Fruit fly (Drosophila melanogaster) whole organism, prepupa: ENCODE results near the gene Rdl.

Experiments
- Blimp-1 ChIP-seq: fragments of 200-800 bp; sonication (Bioruptor generic); optimal IDR thresholded peaks from 3 replicates; lab custom pipeline; 2017; ENCODE audit warnings: missing biosample characterization, missing genetic modification characterization, mild to moderate bottlenecking, moderate library complexity, missing genetic modification reagents
- CG10631 ChIP-seq: fragments of 200-800 bp; sonication (Bioruptor generic); optimal IDR thresholded peaks from 2 replicates; lab custom pipeline; 2016; ENCODE audit warnings: missing biosample characterization, missing genetic modification characterization
- CG10669 ChIP-seq: fragments of 200-800 bp; sonication (Bioruptor generic); optimal IDR thresholded peaks from 3 replicates; lab custom pipeline; 2018; ENCODE audit warnings: missing biosample characterization, mild to moderate bottlenecking, missing genetic modification characterization, moderate library complexity
- CG16779 ChIP-seq: fragments of 200-800 bp; sonication (Bioruptor generic); optimal IDR thresholded peaks from 3 replicates; lab custom pipeline; 2017; ENCODE audit warnings: missing biosample characterization, mild to moderate bottlenecking, missing genetic modification characterization
- CG3032 ChIP-seq: fragments of 200-800 bp; optimal IDR thresholded peaks from 2 replicates; lab custom pipeline; 2019; ENCODE audit warnings: missing biosample characterization, mild to moderate bottlenecking, missing genetic modification characterization, moderate library complexity
- CG32006 ChIP-seq: fragments of 200-800 bp; sonication (Bioruptor generic); optimal IDR thresholded peaks from 3 replicates; lab custom pipeline; 2017; ENCODE audit warnings: missing biosample characterization, mild to moderate bottlenecking, missing genetic modification characterization
- CG4318 ChIP-seq: fragments of 200-800 bp; sonication (Bioruptor generic); optimal IDR thresholded peaks from 3 replicates; lab custom pipeline; 2017; ENCODE audit warnings: missing biosample characterization, mild to moderate bottlenecking, missing genetic modification characterization
- CG6163 ChIP-seq: fragments of 200-800 bp; sonication (Bioruptor generic); IDR thresholded peaks from 3 replicates; pipeline ENCODE4 v1.3.6; 2022; ENCODE audit warnings: missing biosample characterization, missing genetic modification characterization
- CG6276 ChIP-seq: fragments of 200-800 bp; sonication (Bioruptor generic); optimal IDR thresholded peaks from 2 replicates; lab custom pipeline; 2017; ENCODE audit warnings: missing biosample characterization, mild to moderate bottlenecking, missing genetic modification characterization
- CG6792 ChIP-seq: fragments of 200-800 bp; sonication (Bioruptor generic); optimal IDR thresholded peaks from 3 replicates; lab custom pipeline; 2016; ENCODE audit warnings: missing biosample characterization, missing genetic modification characterization
- CG6854 ChIP-seq: fragments of 200-800 bp; sonication (Bioruptor generic); optimal IDR thresholded peaks from 2 replicates; lab custom pipeline; 2017; ENCODE audit warnings: missing biosample characterization, mild to moderate bottlenecking, missing genetic modification characterization
- CG7368 ChIP-seq: fragments of 200-800 bp; sonication (Bioruptor generic); optimal IDR thresholded peaks from 3 replicates; lab custom pipeline; 2016; ENCODE audit warnings: missing biosample characterization, missing genetic modification characterization
- CG8319 ChIP-seq: fragments of 200-800 bp; sonication (Bioruptor generic); optimal IDR thresholded peaks from 3 replicates; lab custom pipeline; 2016; ENCODE audit warnings: missing biosample characterization, missing genetic modification characterization
- CG9139 ChIP-seq: fragments of 200-800 bp; sonication (Bioruptor generic); optimal IDR thresholded peaks from 3 replicates; lab custom pipeline; 2017; ENCODE audit warnings: missing biosample characterization, mild to moderate bottlenecking, missing genetic modification characterization
- Eip75B ChIP-seq: fragments of 200-800 bp; sonication (Bioruptor generic); optimal IDR thresholded peaks from 3 replicates; lab custom pipeline; 2016; ENCODE audit warnings: missing biosample characterization, missing genetic modification characterization
- Eip78C ChIP-seq: fragments of 200-800 bp; sonication (Bioruptor generic); peaks from one replicate; lab custom pipeline; 2016; ENCODE audit warnings: missing biosample characterization, missing genetic modification characterization
- Eip93F ChIP-seq: fragments of 200-800 bp; sonication (Bioruptor generic); optimal IDR thresholded peaks from 2 replicates; lab custom pipeline; 2016; ENCODE audit warnings: missing biosample characterization, mild to moderate bottlenecking, missing genetic modification characterization
- Ets21C ChIP-seq: fragments of 200-800 bp; sonication (Bioruptor generic); optimal IDR thresholded peaks from 3 replicates; lab custom pipeline; 2016; ENCODE audit warnings: missing biosample characterization, missing genetic modification characterization
- Ets96B ChIP-seq: fragments of 200-800 bp; optimal IDR thresholded peaks from 2 replicates; lab custom pipeline; 2019; ENCODE audit warnings: missing biosample characterization, mild to moderate bottlenecking, missing genetic modification characterization, moderate library complexity
- Gug ChIP-seq: fragments of 200-800 bp; sonication (Bioruptor generic); IDR thresholded peaks from 2 replicates; pipeline ENCODE4 v1.3.6; 2022; ENCODE audit warnings: missing biosample characterization, missing genetic modification characterization
- Hr38 ChIP-seq: sonication (Bioruptor generic); optimal IDR thresholded peaks from 2 replicates; lab custom pipeline; 2016; ENCODE audit warnings: missing biosample characterization, missing genetic modification characterization
- Hr39 ChIP-seq: fragments of 200-800 bp; sonication (Bioruptor generic); optimal IDR thresholded peaks from 2 replicates; lab custom pipeline; 2016; ENCODE audit warnings: missing biosample characterization, missing genetic modification characterization
- Met ChIP-seq: fragments of 200-800 bp; sonication (Bioruptor generic); optimal IDR thresholded peaks from 3 replicates; lab custom pipeline; 2016; ENCODE audit warnings: missing biosample characterization, missing genetic modification characterization
- Sox15 ChIP-seq: fragments of 200-800 bp; sonication (Bioruptor generic); optimal IDR thresholded peaks from 3 replicates; lab custom pipeline; 2016; ENCODE audit warnings: missing biosample characterization, missing genetic modification characterization
- achi ChIP-seq: fragments of 200-800 bp; sonication (Bioruptor generic); optimal IDR thresholded peaks from 3 replicates; lab custom pipeline; 2016; ENCODE audit warnings: missing biosample characterization, missing genetic modification characterization
- acj6 ChIP-seq: fragments of 200-800 bp; sonication (Bioruptor generic); optimal IDR thresholded peaks from 3 replicates; lab custom pipeline; 2016; ENCODE audit warnings: missing biosample characterization, missing genetic modification characterization
- cyc ChIP-seq: fragments of 200-800 bp; sonication (Bioruptor generic); optimal IDR thresholded peaks from 3 replicates; lab custom pipeline; 2016; ENCODE audit warnings: missing biosample characterization, missing genetic modification characterization
- fd85E ChIP-seq: fragments of 200-800 bp; sonication (Bioruptor generic); optimal IDR thresholded peaks from 3 replicates; lab custom pipeline; 2016; ENCODE audit warnings: missing biosample characterization, missing genetic modification characterization
- fkh ChIP-seq: fragments of 200-800 bp; sonication (Bioruptor generic); optimal IDR thresholded peaks from 3 replicates; lab custom pipeline; 2017; ENCODE audit warnings: missing biosample characterization, mild to moderate bottlenecking, missing genetic modification characterization, moderate library complexity
- lz ChIP-seq: fragments of 200-800 bp; sonication (Bioruptor generic); optimal IDR thresholded peaks from 3 replicates; lab custom pipeline; 2016; ENCODE audit warnings: missing biosample characterization, missing genetic modification characterization
- net ChIP-seq: fragments of 200-800 bp; sonication (Bioruptor generic); optimal IDR thresholded peaks from 3 replicates; lab custom pipeline; 2016; ENCODE audit warnings: missing biosample characterization, missing genetic modification characterization
- salr ChIP-seq, 2 experiments: fragments of 200-800 bp; sonication (Bioruptor generic); optimal IDR thresholded peaks; 3 replicates each; lab custom pipeline; 2016 to 2018; ENCODE audit warnings: missing biosample characterization in 2 of 2, missing genetic modification characterization in 2 of 2, mild to moderate bottlenecking in 1 of 2
- spab ChIP-seq: fragments of 200-800 bp; sonication (Bioruptor generic); optimal IDR thresholded peaks from 2 replicates; lab custom pipeline; 2017; ENCODE audit warnings: missing biosample characterization, mild to moderate bottlenecking, missing genetic modification characterization, missing genetic modification reagents
- ss ChIP-seq, 2 experiments: fragments of 200-800 bp; sonication (Bioruptor generic); optimal IDR thresholded peaks; 2 replicates in 1 of 2; 3 replicates in 1 of 2; lab custom pipeline; 2017 to 2018; ENCODE audit warnings: mild to moderate bottlenecking in 2 of 2, missing biosample characterization in 2 of 2, missing genetic modification characterization in 2 of 2, moderate library complexity in 1 of 2
- svp ChIP-seq: fragments of 200-800 bp; sonication (Bioruptor generic); peaks from one replicate; lab custom pipeline; 2016; ENCODE audit warnings: missing biosample characterization, missing genetic modification characterization
- topi ChIP-seq: fragments of 200-800 bp; sonication (Bioruptor generic); optimal IDR thresholded peaks from 3 replicates; lab custom pipeline; 2016; ENCODE audit warnings: missing biosample characterization, missing genetic modification characterization

Rdl gene

DNA sequence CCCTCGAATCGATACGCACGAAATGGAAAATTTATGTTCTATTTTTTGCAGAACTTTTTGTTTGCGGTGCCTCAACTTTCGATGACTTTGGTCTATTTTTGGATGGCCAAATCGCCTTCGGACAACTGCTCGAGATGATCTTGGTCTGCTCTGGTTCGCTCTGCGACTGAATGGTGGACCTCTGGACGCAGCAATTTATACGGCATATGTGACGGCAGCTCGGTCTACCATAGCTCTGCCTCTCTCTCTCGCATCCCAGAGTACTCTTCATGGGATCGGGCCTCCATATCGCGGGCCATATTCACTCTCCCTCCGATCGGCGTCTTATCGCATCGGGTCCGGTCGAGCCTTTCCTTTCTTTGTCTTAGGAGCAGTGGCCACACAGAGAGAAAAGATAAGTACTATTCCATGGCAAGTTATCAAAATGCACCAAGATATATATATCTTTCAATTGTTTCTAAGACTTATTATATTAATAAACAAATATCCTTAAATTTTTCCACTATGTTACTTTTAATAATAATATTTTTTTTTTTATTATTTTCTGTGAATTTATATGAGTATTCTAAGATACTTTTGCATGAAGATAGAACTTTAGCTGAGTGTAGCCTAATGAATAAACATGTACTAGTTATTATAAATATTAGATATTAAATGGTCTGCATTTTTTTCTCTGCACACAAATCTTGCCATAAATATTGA is 26.9 kb upstream of the Rdl start, which contains the start of gene Slc45-1 (continued):
- TF ChIP-seq lz (GFP tag; lab: Kevin White, UChicago) = no peak
- no peak for TF ChIP-seq CG16779 (tag; lab: Kevin White, UChicago)
- TF ChIP-seq Hr38 (GFP tag; lab: Kevin White, UChicago) = no peak
- TF ChIP-seq CG10631 = peak; percentile 77
- TF ChIP-seq ss (GFP tag; optimal IDR thresholded peaks at IDR 0.05; lab: Kevin White, UChicago) = peak in 1 of 2 experiments; percentile 15
- no peak for TF ChIP-seq Eip75B
- peak; percentile 17 for TF ChIP-seq spab (GFP tag; lab: Kevin White, UChicago)
- TF ChIP-seq cyc (GFP tag; lab: Kevin White, UChicago) = no peak
- TF ChIP-seq fd85E (GFP tag; lab: Kevin White, UChicago) = no peak
- TF ChIP-seq acj6 = peak; percentile 51
- peak; percentile 44; the same call in 1 of the 2 replicates for TF ChIP-seq Gug (GFP tag; lab: Robert Waterston, UW)
- no peak for TF ChIP-seq CG6854 (GFP tag; lab: Kevin White, UChicago)
- peak; percentile 26 for TF ChIP-seq CG6792 (GFP tag; lab: Kevin White, UChicago)
- TF ChIP-seq net = peak; percentile 29
- TF ChIP-seq CG6276 = peak; percentile 64
- TF ChIP-seq salr (GFP tag; optimal IDR thresholded peaks at IDR 0.05; lab: Kevin White, UChicago) = peak in 1 of 2 experiments; percentile 74
- TF ChIP-seq Blimp-1 = no peak
- TF ChIP-seq CG7368 (GFP tag; lab: Kevin White, UChicago) = peak; percentile 15
- peak; percentile 68 for TF ChIP-seq CG4318 (GFP tag; lab: Kevin White, UChicago)
- TF ChIP-seq Met = no peak
- peak; percentile 79 for TF ChIP-seq svp (GFP tag; lab: Kevin White, UChicago)
- no peak for TF ChIP-seq Sox15 (GFP tag; lab: Kevin White, UChicago)
- TF ChIP-seq CG9139 = peak; percentile 4

DNA sequence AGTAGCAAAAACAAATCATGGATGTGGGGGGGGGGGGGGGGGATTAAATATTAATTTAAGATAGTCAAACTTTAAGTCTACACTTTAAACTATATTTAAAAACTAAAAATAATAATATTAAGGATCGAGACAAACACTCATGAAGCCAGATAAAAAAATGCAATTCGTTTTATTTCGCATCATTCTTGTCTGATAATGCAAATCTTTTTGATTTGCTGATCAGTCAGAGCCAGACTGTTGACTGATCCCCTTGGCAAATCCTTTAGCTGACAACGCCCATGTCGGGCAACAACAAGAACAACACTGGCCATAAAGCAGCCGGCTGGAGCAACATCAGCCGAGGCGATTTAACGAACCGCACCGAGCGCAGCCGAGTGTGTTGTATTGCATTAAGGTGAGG is 11.1 kb upstream of the Rdl start:
- TF ChIP-seq CG8319 (GFP tag; lab: Kevin White, UChicago) (no peak), CG32006 (peak; percentile 19), spab (GFP tag; lab: Kevin White, UChicago) (no peak), CG3032 (tag; lab: Kevin White, UChicago) (no peak), CG6163 (GFP tag; lab: Robert Waterston, UW) (no peak), topi (GFP tag; lab: Kevin White, UChicago) (no peak), Met (no peak), Ets96B (peak; percentile 2), svp (GFP tag; lab: Kevin White, UChicago) (peak; percentile 53), Hr39 (GFP tag; lab: Kevin White, UChicago) (no peak), achi (GFP tag; lab: Kevin White, UChicago) (no peak), Hr38 (GFP tag; lab: Kevin White, UChicago) (no peak), CG7368 (GFP tag; lab: Kevin White, UChicago) (no peak), CG10669 (GFP tag; lab: Kevin White, UChicago) (peak; percentile 19), CG10631 (no peak), Ets21C (GFP tag; lab: Kevin White, UChicago) (no peak), Eip78C (peak; percentile 50)

DNA sequence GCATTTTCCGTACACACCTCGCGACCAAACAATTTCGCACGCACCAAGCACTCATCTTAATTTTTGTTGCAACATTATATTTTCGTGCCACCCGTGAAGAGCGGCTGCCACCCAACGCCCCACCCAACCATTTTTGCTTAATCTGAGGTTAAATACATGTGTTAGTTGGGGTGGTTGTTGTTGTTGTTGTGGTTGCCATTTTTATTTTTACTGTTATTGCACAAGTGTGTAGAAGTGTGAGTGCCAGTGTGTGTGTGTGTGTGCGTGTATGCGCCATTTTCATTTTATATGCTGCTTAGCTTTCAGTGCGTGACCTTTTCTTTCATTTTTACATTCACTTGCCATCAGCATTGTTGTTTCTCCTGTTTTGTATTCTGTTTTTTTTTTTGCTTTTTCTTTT is 6.7 kb upstream of the Rdl start:
- no peak for TF ChIP-seq fd85E (GFP tag; lab: Kevin White, UChicago)
- TF ChIP-seq CG3032 (tag; lab: Kevin White, UChicago) = no peak
- TF ChIP-seq Gug (GFP tag; lab: Robert Waterston, UW) = no peak
- no peak for TF ChIP-seq CG4318 (GFP tag; lab: Kevin White, UChicago)
- TF ChIP-seq Eip93F (GFP tag; lab: Kevin White, UChicago) = no peak
- no peak for TF ChIP-seq CG10669 (GFP tag; lab: Kevin White, UChicago)
- no peak for TF ChIP-seq fkh
- TF ChIP-seq, all 60 proteins: peak for 0
